Fruit fly (Drosophila melanogaster) whole organism, embryonic: ENCODE results near the gene clumsy.

Source experiments
- Ada2b ChIP-seq: fragments of 200-800 bp; sonication (Bioruptor generic); IDR thresholded peaks from 2 replicates; pipeline ENCODE4 v1.3.6; 2022; ENCODE audit warnings: missing biosample characterization, missing genetic modification characterization
- Blimp-1 ChIP-seq: fragments of 200-800 bp; sonication (Bioruptor generic); optimal IDR thresholded peaks from 3 replicates; lab custom pipeline; 2018; ENCODE audit warnings: missing biosample characterization, missing genetic modification characterization, mild to moderate bottlenecking, moderate library complexity, missing genetic modification reagents
- C15 ChIP-seq: fragments of 200-800 bp; sonication (Bioruptor generic); IDR thresholded peaks from 3 replicates; pipeline ENCODE4 v1.3.6; 2022; ENCODE audit warnings: missing biosample characterization, missing genetic modification characterization
- CG11247 ChIP-seq: fragments of 200-800 bp; sonication (Bioruptor generic); IDR thresholded peaks from 2 replicates; pipeline ENCODE4 v1.3.6; 2022; ENCODE audit warnings: missing biosample characterization, missing genetic modification characterization
- CG12769 ChIP-seq: fragments of 200-800 bp; sonication (Bioruptor generic); optimal IDR thresholded peaks from 2 replicates; lab custom pipeline; 2019; ENCODE audit warnings: missing biosample characterization, mild to moderate bottlenecking, missing genetic modification characterization, moderate library complexity
- CG13424 ChIP-seq: fragments of 200-800 bp; sonication (Bioruptor generic); optimal IDR thresholded peaks from 2 replicates; lab custom pipeline; 2019; ENCODE audit warnings: missing biosample characterization, mild to moderate bottlenecking, missing genetic modification characterization, moderate library complexity
- CG13894 ChIP-seq: fragments of 200-800 bp; sonication (Bioruptor generic); optimal IDR thresholded peaks from 3 replicates; lab custom pipeline; 2018; ENCODE audit warnings: missing biosample characterization, mild to moderate bottlenecking, missing genetic modification characterization, moderate library complexity
- CG14441 ChIP-seq: fragments of 200-800 bp; sonication (Bioruptor generic); IDR thresholded peaks from 2 replicates; pipeline ENCODE4 v1.3.6; 2022; ENCODE audit warnings: missing biosample characterization, missing genetic modification characterization
- CG14860 ChIP-seq: fragments of 200-800 bp; sonication (Bioruptor generic); IDR thresholded peaks from 3 replicates; pipeline ENCODE4 v1.3.6; 2022; ENCODE audit warnings: missing biosample characterization, missing genetic modification characterization; ENCODE audit not compliant: partially characterized antibody
- CG15269 ChIP-seq: fragments of 200-800 bp; sonication (Bioruptor generic); optimal IDR thresholded peaks from 2 replicates; lab custom pipeline; 2018; ENCODE audit warnings: missing biosample characterization, mild to moderate bottlenecking, missing genetic modification characterization, moderate library complexity
- CG32767 ChIP-seq: fragments of 200-800 bp; sonication (Bioruptor generic); IDR thresholded peaks from 2 replicates; pipeline ENCODE4 v1.3.6; 2022; ENCODE audit warnings: missing biosample characterization, missing genetic modification characterization
- CG3281 ChIP-seq: fragments of 200-800 bp; sonication (Bioruptor generic); optimal IDR thresholded peaks from 3 replicates; lab custom pipeline; 2017; ENCODE audit warnings: missing biosample characterization, mild to moderate bottlenecking, missing genetic modification characterization
- CG33213 ChIP-seq: fragments of 200-800 bp; sonication (Bioruptor generic); optimal IDR thresholded peaks from 3 replicates; lab custom pipeline; 2016; ENCODE audit warnings: missing biosample characterization, missing genetic modification characterization
- CG42726 ChIP-seq: fragments of 200-800 bp; sonication (Bioruptor generic); IDR thresholded peaks from 2 replicates; pipeline ENCODE4 v1.3.6; 2022; ENCODE audit warnings: missing biosample characterization, missing genetic modification characterization; ENCODE audit not compliant: partially characterized antibody
- CG9932 ChIP-seq: fragments of 200-800 bp; sonication (Bioruptor generic); IDR thresholded peaks from 2 replicates; pipeline ENCODE4 v1.3.6; 2022; ENCODE audit warnings: missing biosample characterization, missing genetic modification characterization
- Dek ChIP-seq: fragments of 200-800 bp; sonication (Bioruptor generic); optimal IDR thresholded peaks from 3 replicates; lab custom pipeline; 2019; ENCODE audit warnings: missing biosample characterization, mild to moderate bottlenecking, missing genetic modification characterization, moderate library complexity
- Drgx ChIP-seq: fragments of 200-800 bp; sonication (Bioruptor generic); IDR thresholded peaks from 2 replicates; pipeline ENCODE4 v1.3.6; 2022; ENCODE audit warnings: missing biosample characterization, missing genetic modification characterization
- Fer3 ChIP-seq: fragments of 200-800 bp; sonication (Bioruptor generic); optimal IDR thresholded peaks from 2 replicates; lab custom pipeline; 2018; ENCODE audit warnings: missing biosample characterization, mild to moderate bottlenecking, missing genetic modification characterization, moderate library complexity
- H2.0 ChIP-seq: fragments of 200-800 bp; sonication (Bioruptor generic); IDR thresholded peaks from 2 replicates; pipeline ENCODE4 v1.3.6; 2022; ENCODE audit warnings: missing biosample characterization, missing genetic modification characterization
- HLH54F ChIP-seq: fragments of 200-800 bp; sonication (Bioruptor generic); optimal IDR thresholded peaks from 3 replicates; lab custom pipeline; 2016; ENCODE audit warnings: missing biosample characterization, missing genetic modification characterization
- Hr3 ChIP-seq: fragments of 200-800 bp; sonication (Bioruptor generic); optimal IDR thresholded peaks from 3 replicates; lab custom pipeline; 2016; ENCODE audit warnings: missing biosample characterization, missing genetic modification characterization
- MBD-R2 ChIP-seq: fragments of 200-800 bp; sonication (Bioruptor generic); IDR thresholded peaks from 2 replicates; pipeline ENCODE4 v1.3.6; 2022; ENCODE audit warnings: missing biosample characterization, missing genetic modification characterization
- MTF-1 ChIP-seq: fragments of 200-800 bp; sonication (Bioruptor generic); optimal IDR thresholded peaks from 2 replicates; lab custom pipeline; 2018; ENCODE audit warnings: missing biosample characterization, mild to moderate bottlenecking, missing genetic modification characterization, borderline replicate concordance
- NC2α ChIP-seq: fragments of 200-800 bp; sonication (Bioruptor generic); optimal IDR thresholded peaks from 2 replicates; lab custom pipeline; 2016; ENCODE audit warnings: missing biosample characterization, missing genetic modification characterization
- Neu2 ChIP-seq: fragments of 200-800 bp; sonication (Bioruptor generic); optimal IDR thresholded peaks from 3 replicates; lab custom pipeline; 2016; ENCODE audit warnings: missing biosample characterization, missing genetic modification characterization, borderline replicate concordance
- Six4 ChIP-seq: fragments of 200-800 bp; sonication (Bioruptor generic); optimal IDR thresholded peaks from 2 replicates; lab custom pipeline; 2016; ENCODE audit warnings: missing biosample characterization, missing genetic modification characterization
- Sox102F ChIP-seq: fragments of 200-800 bp; sonication (Bioruptor generic); optimal IDR thresholded peaks from 2 replicates; lab custom pipeline; 2018; ENCODE audit warnings: missing biosample characterization, mild to moderate bottlenecking, missing genetic modification characterization, moderate library complexity
- ap ChIP-seq: fragments of 200-800 bp; sonication (Bioruptor generic); IDR thresholded peaks from 2 replicates; pipeline ENCODE4 v1.3.6; 2022; ENCODE audit warnings: missing biosample characterization, missing genetic modification characterization
- bowl ChIP-seq: fragments of 200-800 bp; sonication (Bioruptor generic); IDR thresholded peaks from 2 replicates; pipeline ENCODE4 v1.3.6; 2022; ENCODE audit warnings: missing biosample characterization, missing genetic modification characterization
- caup ChIP-seq: fragments of 200-800 bp; sonication (Bioruptor generic); optimal IDR thresholded peaks from 3 replicates; lab custom pipeline; 2017; ENCODE audit warnings: missing biosample characterization, mild to moderate bottlenecking, missing genetic modification characterization, moderate library complexity; ENCODE audit not compliant: severe bottlenecking
- crp ChIP-seq, 2 experiments: fragments of 200-800 bp; sonication (Bioruptor generic); optimal IDR thresholded peaks; 2 replicates in 1 of 2; 3 replicates in 1 of 2; lab custom pipeline; 2017; ENCODE audit warnings: missing biosample characterization in 2 of 2, missing genetic modification characterization in 2 of 2, mild to moderate bottlenecking in 1 of 2, moderate library complexity in 1 of 2
- dati ChIP-seq: fragments of 200-800 bp; sonication (Bioruptor generic); IDR thresholded peaks from 2 replicates; pipeline ENCODE4 v1.3.6; 2022; ENCODE audit warnings: missing biosample characterization, missing genetic modification characterization
- dmrt99B ChIP-seq: fragments of 200-800 bp; sonication (Bioruptor generic); optimal IDR thresholded peaks from 2 replicates; lab custom pipeline; 2018; ENCODE audit warnings: missing biosample characterization, mild to moderate bottlenecking, missing genetic modification characterization, moderate library complexity
- dysf ChIP-seq: fragments of 200-800 bp; sonication (Bioruptor generic); IDR thresholded peaks from 3 replicates; pipeline ENCODE4 v1.3.6; 2022; ENCODE audit warnings: missing biosample characterization, missing genetic modification characterization
- fd102C ChIP-seq: fragments of 200-800 bp; sonication (Bioruptor generic); optimal IDR thresholded peaks from 2 replicates; lab custom pipeline; 2018; ENCODE audit warnings: missing biosample characterization, mild to moderate bottlenecking, missing genetic modification characterization, moderate library complexity
- gem ChIP-seq: fragments of 200-800 bp; sonication (Bioruptor generic); optimal IDR thresholded peaks from 2 replicates; lab custom pipeline; 2019; ENCODE audit warnings: missing biosample characterization, mild to moderate bottlenecking, missing genetic modification characterization, moderate library complexity
- peb ChIP-seq: fragments of 200-800 bp; sonication (Bioruptor generic); IDR thresholded peaks from 2 replicates; pipeline ENCODE4 v1.3.6; 2022; ENCODE audit warnings: missing biosample characterization, missing genetic modification characterization
- phol ChIP-seq: fragments of 200-800 bp; sonication (Bioruptor generic); optimal IDR thresholded peaks from 3 replicates; lab custom pipeline; 2018; ENCODE audit warnings: missing biosample characterization, mild to moderate bottlenecking, missing genetic modification characterization, moderate library complexity
- ro ChIP-seq: fragments of 200-800 bp; sonication (Bioruptor generic); IDR thresholded peaks from 2 replicates; pipeline ENCODE4 v1.3.6; 2022; ENCODE audit warnings: missing biosample characterization, missing genetic modification characterization
- sens ChIP-seq: fragments of 200-800 bp; sonication (Bioruptor generic); peaks from one replicate; lab custom pipeline; 2016; ENCODE audit warnings: missing biosample characterization, missing genetic modification characterization
- tgo ChIP-seq: fragments of 200-800 bp; sonication (Bioruptor generic); IDR thresholded peaks from 3 replicates; pipeline ENCODE4 v1.3.6; 2022; ENCODE audit warnings: missing biosample characterization, missing genetic modification characterization

clumsy gene

dm6 chr2L:21196511-21196910 lies 9.8 kb upstream of the clumsy start (continued):
- TF ChIP-seq NC2α (GFP tag; lab: Kevin White, UChicago) (no peak), CG32767 (GFP tag; lab: Robert Waterston, UW) (no peak), CG15269 (peak; percentile 8), Dek (no peak), Sox102F (GFP tag; lab: Kevin White, UChicago) (no peak), Neu2 (GFP tag; lab: Kevin White, UChicago) (no peak), CG42726 (GFP tag; lab: Robert Waterston, UW) (no peak), dmrt99B (tag; lab: Kevin White, UChicago) (peak; percentile 28), C15 (GFP tag; lab: Robert Waterston, UW) (no peak), MBD-R2 (GFP tag; lab: Robert Waterston, UW) (no peak), Drgx (0 out of 2 replicates have a peak, but pooled peaks have one; percentile 32), CG14441 (GFP tag; lab: Robert Waterston, UW) (no peak), CG33213 (GFP tag; lab: Kevin White, UChicago) (no peak), tgo (GFP tag; lab: Robert Waterston, UW) (peak; percentile 32; the same call in 1 of the 3 replicates), CG11247 (no peak), CG14860 (no peak), Fer3 (tag; lab: Kevin White, UChicago) (peak; percentile 20), caup (GFP tag; lab: Kevin White, UChicago) (no peak), dysf (GFP tag; lab: Robert Waterston, UW) (peak; percentile 14; the same call in 1 of the 3 replicates), H2.0 (GFP tag; lab: Robert Waterston, UW) (no peak), MTF-1 (GFP tag; lab: Kevin White, UChicago) (no peak), ro (GFP tag; lab: Robert Waterston, UW) (no peak), crp (GFP tag; optimal IDR thresholded peaks at IDR 0.05; lab: Kevin White, UChicago) (no peak), CG9932 (GFP tag; lab: Robert Waterston, UW) (no peak), sens (peak; percentile 82), ap (GFP tag; lab: Robert Waterston, UW) (no peak), Blimp-1 (GFP tag; lab: Kevin White, UChicago) (no peak), CG13424 (tag; lab: Kevin White, UChicago) (peak; percentile 15), CG3281 (GFP tag; lab: Kevin White, UChicago) (peak; percentile 14), dati (no peak), bowl (GFP tag; lab: Robert Waterston, UW) (no peak), CG12769 (peak; percentile 10), Six4 (no peak), CG13894 (tag; lab: Kevin White, UChicago) (no peak), Hr3 (GFP tag; lab: Kevin White, UChicago) (no peak), fd102C (GFP tag; lab: Kevin White, UChicago) (no peak), Ada2b (GFP tag; lab: Robert Waterston, UW) (no peak), phol (tag; lab: Kevin White, UChicago) (peak; percentile 22)
- TF ChIP-seq, all 482 proteins: peak for 60

dm6 chr2L:21197178-21197577 lies 9.1 kb upstream of the clumsy start:
- TF ChIP-seq peb (GFP tag; lab: Robert Waterston, UW): no peak
- TF ChIP-seq gem (tag; lab: Kevin White, UChicago): peak; percentile 6
- peak; percentile 62 for TF ChIP-seq Drgx
- no peak for TF ChIP-seq HLH54F (GFP tag; lab: Kevin White, UChicago)
